Fruit fly (Drosophila melanogaster): ENCODE measurements around the gene Abd-B.

The Abd-B gene

dm6 chr3R:16957759-16958536, 14.1 kb downstream of the Abd-B start (continued):
- no peak for TF ChIP-seq jigr1 (GFP tag; IDR thresholded peaks at IDR 0.05)
- no peak for TF ChIP-seq Fer3 (tag; optimal IDR thresholded peaks at IDR 0.05)
- peak; percentile 45 for TF ChIP-seq E2f2 (GFP tag; IDR thresholded peaks at IDR 0.05)
- TF ChIP-seq ttk (GFP tag; IDR thresholded peaks at IDR 0.05): peak; percentile 78
- peak; percentile 8; the same call in 1 of the 2 replicates for TF ChIP-seq CG5953 (GFP tag; IDR thresholded peaks at IDR 0.05)
- TF ChIP-seq nom (GFP tag; optimal IDR thresholded peaks at IDR 0.05): no peak
- peak; percentile 23 for TF ChIP-seq CG15011 (GFP tag; optimal IDR thresholded peaks at IDR 0.05)
- TF ChIP-seq fd3F (GFP tag; optimal IDR thresholded peaks at IDR 0.05): peak; percentile 75
- TF ChIP-seq fd64A (GFP tag; optimal IDR thresholded peaks at IDR 0.05): no peak
- TF ChIP-seq bsh (GFP tag; optimal IDR thresholded peaks at IDR 0.05): peak in 1 of 2 experiments; percentile 86
- TF ChIP-seq CG2712 (tag; optimal IDR thresholded peaks at IDR 0.05): peak; percentile 93
- TF ChIP-seq esg (GFP tag; conservative IDR thresholded peaks at IDR 0.05): peak; percentile 68
- peak; percentile 91 for TF ChIP-seq Nf-YB (GFP tag; optimal IDR thresholded peaks at IDR 0.05)
- TF ChIP-seq Dref (GFP tag; IDR thresholded peaks at IDR 0.05): no peak
- TF ChIP-seq CG17186 (GFP tag; optimal IDR thresholded peaks at IDR 0.05): no peak
- peak; percentile 31; the same call in 1 of the 2 replicates for TF ChIP-seq CG43689 (GFP tag; IDR thresholded peaks at IDR 0.05)
- no peak for TF ChIP-seq en (GFP tag; optimal IDR thresholded peaks at IDR 0.05)
- peak; percentile 52 for TF ChIP-seq CG10959 (GFP tag; IDR thresholded peaks at IDR 0.05)
- TF ChIP-seq ci (GFP tag; IDR thresholded peaks at IDR 0.05): peak; percentile 31
- peak; percentile 73 for TF ChIP-seq CG12299 (tag; optimal IDR thresholded peaks at IDR 0.05)
- TF ChIP-seq bab2 (GFP tag; optimal IDR thresholded peaks at IDR 0.05): peak; percentile 9
- TF ChIP-seq Dip2 (GFP tag; IDR thresholded peaks at IDR 0.05): no peak
- peak; percentile 82 for TF ChIP-seq Asciz (GFP tag; optimal IDR thresholded peaks at IDR 0.05)
- peak; percentile 48 for TF ChIP-seq CG1529 (GFP tag; optimal IDR thresholded peaks at IDR 0.05)
- TF ChIP-seq knrl (GFP tag; IDR thresholded peaks at IDR 0.05; ENCODE audit: partially characterized antibody): no peak; the same call in 2 of the 3 replicates
- no peak for TF ChIP-seq sr (GFP tag; IDR thresholded peaks at IDR 0.05)
- TF ChIP-seq CG18619 (GFP tag; optimal IDR thresholded peaks at IDR 0.05): peak; percentile 91
- TF ChIP-seq CG10654 (GFP tag; optimal IDR thresholded peaks at IDR 0.05): peak; percentile 72
- no peak for TF ChIP-seq btn (GFP tag; optimal IDR thresholded peaks at IDR 0.05)
- peak; percentile 65 for TF ChIP-seq CG10366 (GFP tag; IDR thresholded peaks at IDR 0.05)
- TF ChIP-seq dimm (GFP tag; IDR thresholded peaks at IDR 0.05): no peak
- TF ChIP-seq pho (GFP tag; optimal IDR thresholded peaks at IDR 0.05): no peak
- TF ChIP-seq CG9727 (GFP tag; optimal IDR thresholded peaks at IDR 0.05): peak; percentile 95
- no peak for TF ChIP-seq Dad (GFP tag; optimal IDR thresholded peaks at IDR 0.05)
- no peak for TF ChIP-seq kni (GFP tag; optimal IDR thresholded peaks at IDR 0.05)
- peak; percentile 93 for TF ChIP-seq CG7556 (GFP tag; optimal IDR thresholded peaks at IDR 0.05)
- TF ChIP-seq CG4617 (GFP tag; optimal IDR thresholded peaks at IDR 0.05; ENCODE audit: borderline replicate concordance): peak; percentile 2
- TF ChIP-seq CG13894 (tag; optimal IDR thresholded peaks at IDR 0.05): no peak
- no peak for TF ChIP-seq hb (GFP tag; IDR thresholded peaks at IDR 0.05; ENCODE audit: partially characterized antibody)
- no peak for TF ChIP-seq nau (GFP tag; optimal IDR thresholded peaks at IDR 0.05)
- TF ChIP-seq jumu (GFP tag; optimal IDR thresholded peaks at IDR 0.05): no peak
- peak; percentile 84 for TF ChIP-seq CG15269 (tag; optimal IDR thresholded peaks at IDR 0.05)
- TF ChIP-seq ara (GFP tag; IDR thresholded peaks at IDR 0.05): peak; percentile 54
- TF ChIP-seq dati (GFP tag; IDR thresholded peaks at IDR 0.05): no peak
- TF ChIP-seq CG31441 (GFP tag; IDR thresholded peaks at IDR 0.05): peak; percentile 94
- no peak for TF ChIP-seq CG16779 (GFP tag; IDR thresholded peaks at IDR 0.05)
- no peak for TF ChIP-seq Camta (GFP tag; optimal IDR thresholded peaks at IDR 0.05)
- peak; percentile 90 for TF ChIP-seq phol (tag; optimal IDR thresholded peaks at IDR 0.05)
- peak; percentile 10 for TF ChIP-seq Antp (GFP tag; optimal IDR thresholded peaks at IDR 0.05)

Measured in whole organism, embryonic.